Fruit fly (Drosophila melanogaster) whole organism, prepupa: ENCODE data around the gene CG3588.

Experiments
- CG10631 ChIP-seq: fragments of 200-800 bp; sonication (Bioruptor generic); optimal IDR thresholded peaks from 2 replicates; lab custom pipeline; 2016; ENCODE audit warnings: missing biosample characterization, missing genetic modification characterization
- CG11762 ChIP-seq: fragments of 200-800 bp; sonication (Bioruptor generic); optimal IDR thresholded peaks from 3 replicates; lab custom pipeline; 2016; ENCODE audit warnings: missing biosample characterization, missing genetic modification characterization; ENCODE audit not compliant: insufficient read depth
- CG1621 ChIP-seq: fragments of 200-800 bp; sonication (Bioruptor generic); optimal IDR thresholded peaks from 3 replicates; lab custom pipeline; 2018; ENCODE audit warnings: missing biosample characterization, mild to moderate bottlenecking, missing genetic modification characterization
- CG3032 ChIP-seq: fragments of 200-800 bp; optimal IDR thresholded peaks from 2 replicates; lab custom pipeline; 2019; ENCODE audit warnings: missing biosample characterization, mild to moderate bottlenecking, missing genetic modification characterization, moderate library complexity
- CG34406 ChIP-seq: fragments of 200-800 bp; sonication (Bioruptor generic); optimal IDR thresholded peaks from 3 replicates; lab custom pipeline; 2016; ENCODE audit warnings: missing biosample characterization, missing genetic modification characterization
- CG3919 ChIP-seq: fragments of 200-800 bp; sonication (Bioruptor generic); optimal IDR thresholded peaks from 3 replicates; lab custom pipeline; 2016; ENCODE audit warnings: missing biosample characterization, missing genetic modification characterization
- CG6163 ChIP-seq: fragments of 200-800 bp; sonication (Bioruptor generic); IDR thresholded peaks from 3 replicates; pipeline ENCODE4 v1.3.6; 2022; ENCODE audit warnings: missing biosample characterization, missing genetic modification characterization
- CG6276 ChIP-seq: fragments of 200-800 bp; sonication (Bioruptor generic); optimal IDR thresholded peaks from 2 replicates; lab custom pipeline; 2017; ENCODE audit warnings: missing biosample characterization, mild to moderate bottlenecking, missing genetic modification characterization
- CG6792 ChIP-seq: fragments of 200-800 bp; sonication (Bioruptor generic); optimal IDR thresholded peaks from 3 replicates; lab custom pipeline; 2016; ENCODE audit warnings: missing biosample characterization, missing genetic modification characterization
- CG6808 ChIP-seq: fragments of 200-800 bp; sonication (Bioruptor generic); optimal IDR thresholded peaks from 3 replicates; lab custom pipeline; 2017; ENCODE audit warnings: missing biosample characterization, missing genetic modification characterization, mild to moderate bottlenecking, moderate library complexity, missing genetic modification reagents
- CG7368 ChIP-seq: fragments of 200-800 bp; sonication (Bioruptor generic); optimal IDR thresholded peaks from 3 replicates; lab custom pipeline; 2016; ENCODE audit warnings: missing biosample characterization, missing genetic modification characterization
- CG8119 ChIP-seq: fragments of 200-800 bp; sonication (Bioruptor generic); IDR thresholded peaks from 3 replicates; pipeline ENCODE4 v1.3.6; 2022; ENCODE audit warnings: missing biosample characterization, missing genetic modification characterization
- CG8319 ChIP-seq: fragments of 200-800 bp; sonication (Bioruptor generic); optimal IDR thresholded peaks from 3 replicates; lab custom pipeline; 2016; ENCODE audit warnings: missing biosample characterization, missing genetic modification characterization
- CG8632 ChIP-seq: fragments of 200-800 bp; sonication (Bioruptor generic); optimal IDR thresholded peaks from 3 replicates; lab custom pipeline; 2016; ENCODE audit warnings: missing biosample characterization, missing genetic modification characterization
- Eip75B ChIP-seq: fragments of 200-800 bp; sonication (Bioruptor generic); optimal IDR thresholded peaks from 3 replicates; lab custom pipeline; 2016; ENCODE audit warnings: missing biosample characterization, missing genetic modification characterization
- Eip78C ChIP-seq: fragments of 200-800 bp; sonication (Bioruptor generic); peaks from one replicate; lab custom pipeline; 2016; ENCODE audit warnings: missing biosample characterization, missing genetic modification characterization
- Eip93F ChIP-seq: fragments of 200-800 bp; sonication (Bioruptor generic); optimal IDR thresholded peaks from 2 replicates; lab custom pipeline; 2016; ENCODE audit warnings: missing biosample characterization, mild to moderate bottlenecking, missing genetic modification characterization
- Ets21C ChIP-seq: fragments of 200-800 bp; sonication (Bioruptor generic); optimal IDR thresholded peaks from 3 replicates; lab custom pipeline; 2016; ENCODE audit warnings: missing biosample characterization, missing genetic modification characterization
- Ets96B ChIP-seq: fragments of 200-800 bp; optimal IDR thresholded peaks from 2 replicates; lab custom pipeline; 2019; ENCODE audit warnings: missing biosample characterization, mild to moderate bottlenecking, missing genetic modification characterization, moderate library complexity
- Hr38 ChIP-seq: sonication (Bioruptor generic); optimal IDR thresholded peaks from 2 replicates; lab custom pipeline; 2016; ENCODE audit warnings: missing biosample characterization, missing genetic modification characterization
- Hr39 ChIP-seq: fragments of 200-800 bp; sonication (Bioruptor generic); optimal IDR thresholded peaks from 2 replicates; lab custom pipeline; 2016; ENCODE audit warnings: missing biosample characterization, missing genetic modification characterization
- Hr4 ChIP-seq: fragments of 200-800 bp; sonication (Bioruptor generic); optimal IDR thresholded peaks from 3 replicates; lab custom pipeline; 2016; ENCODE audit warnings: missing biosample characterization, missing genetic modification characterization
- Lpt ChIP-seq: fragments of 200-800 bp; sonication (Bioruptor generic); optimal IDR thresholded peaks from 3 replicates; lab custom pipeline; 2016; ENCODE audit warnings: missing biosample characterization, missing genetic modification characterization
- OdsH ChIP-seq: fragments of 200-800 bp; sonication (Bioruptor generic); optimal IDR thresholded peaks from 3 replicates; lab custom pipeline; 2016; ENCODE audit warnings: missing biosample characterization, missing genetic modification characterization
- Smox ChIP-seq: fragments of 200-800 bp; sonication (Bioruptor generic); optimal IDR thresholded peaks from 3 replicates; lab custom pipeline; 2016; ENCODE audit warnings: missing biosample characterization, missing genetic modification characterization
- Sox15 ChIP-seq: fragments of 200-800 bp; sonication (Bioruptor generic); optimal IDR thresholded peaks from 3 replicates; lab custom pipeline; 2016; ENCODE audit warnings: missing biosample characterization, missing genetic modification characterization
- cyc ChIP-seq: fragments of 200-800 bp; sonication (Bioruptor generic); optimal IDR thresholded peaks from 3 replicates; lab custom pipeline; 2016; ENCODE audit warnings: missing biosample characterization, missing genetic modification characterization
- eg ChIP-seq: fragments of 200-800 bp; sonication (Bioruptor generic); IDR thresholded peaks from 3 replicates; pipeline ENCODE4 v1.3.6; 2022; ENCODE audit warnings: missing biosample characterization, missing genetic modification characterization
- esn ChIP-seq: fragments of 200-800 bp; sonication (Bioruptor generic); optimal IDR thresholded peaks from 2 replicates; lab custom pipeline; 2016; ENCODE audit warnings: missing biosample characterization, mild to moderate bottlenecking, missing genetic modification characterization, moderate library complexity
- fd59A ChIP-seq: fragments of 200-800 bp; sonication (Bioruptor generic); optimal IDR thresholded peaks from 2 replicates; lab custom pipeline; 2017; ENCODE audit warnings: missing biosample characterization, mild to moderate bottlenecking, missing genetic modification characterization, missing genetic modification reagents
- fd85E ChIP-seq: fragments of 200-800 bp; sonication (Bioruptor generic); optimal IDR thresholded peaks from 3 replicates; lab custom pipeline; 2016; ENCODE audit warnings: missing biosample characterization, missing genetic modification characterization
- lz ChIP-seq: fragments of 200-800 bp; sonication (Bioruptor generic); optimal IDR thresholded peaks from 3 replicates; lab custom pipeline; 2016; ENCODE audit warnings: missing biosample characterization, missing genetic modification characterization
- pdm3 ChIP-seq: fragments of 200-800 bp; sonication (Bioruptor generic); optimal IDR thresholded peaks from 3 replicates; lab custom pipeline; 2016; ENCODE audit warnings: missing biosample characterization, missing genetic modification characterization
- svp ChIP-seq: fragments of 200-800 bp; sonication (Bioruptor generic); peaks from one replicate; lab custom pipeline; 2016; ENCODE audit warnings: missing biosample characterization, missing genetic modification characterization

Gene CG3588

DNA sequence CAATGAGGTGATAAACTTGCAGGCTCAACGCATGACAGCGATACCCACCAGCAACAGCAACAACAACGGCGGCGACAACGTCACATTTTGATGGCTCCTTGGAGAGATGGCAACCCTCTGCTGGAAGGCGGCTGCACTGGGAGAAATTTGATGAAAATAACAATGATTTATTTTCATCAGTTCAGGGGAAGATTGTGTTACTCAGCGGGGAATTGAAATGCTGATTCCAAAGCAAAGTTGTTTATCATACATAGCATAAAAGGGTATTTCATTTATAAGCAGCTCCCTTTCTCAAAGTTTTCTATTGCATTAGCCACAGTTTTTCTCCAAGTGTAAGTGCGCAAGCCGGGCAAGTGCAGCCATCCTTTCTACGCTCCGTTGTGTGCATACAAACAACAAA lies 38.9 kb upstream of the CG3588 start (continued):
- TF ChIP-seq esn: peak; percentile 4
- peak; percentile 38 for TF ChIP-seq CG3919
- TF ChIP-seq Hr4: no peak
- peak; percentile 1 for TF ChIP-seq Smox (GFP tag; lab: Kevin White, UChicago)
- TF ChIP-seq cyc (GFP tag; lab: Kevin White, UChicago): peak; percentile 18
- TF ChIP-seq fd85E: no peak
- peak; percentile 24 for TF ChIP-seq OdsH (GFP tag; lab: Kevin White, UChicago)
- TF ChIP-seq CG3032 (tag; lab: Kevin White, UChicago): no peak
- no peak for TF ChIP-seq eg
- TF ChIP-seq lz: peak; percentile 22
- peak; percentile 45 for TF ChIP-seq pdm3 (GFP tag; lab: Kevin White, UChicago)
- TF ChIP-seq fd59A (GFP tag; lab: Kevin White, UChicago): peak; percentile 48
- peak; percentile 42 for TF ChIP-seq CG6808
- TF ChIP-seq CG34406 (GFP tag; lab: Kevin White, UChicago): peak; percentile 2
- no peak for TF ChIP-seq CG11762 (GFP tag; lab: Kevin White, UChicago)
- peak; percentile 44; the same call in 1 of the 3 replicates for TF ChIP-seq CG8119 (GFP tag; lab: Robert Waterston, UW)
- TF ChIP-seq Eip75B (GFP tag; lab: Kevin White, UChicago): no peak

DNA sequence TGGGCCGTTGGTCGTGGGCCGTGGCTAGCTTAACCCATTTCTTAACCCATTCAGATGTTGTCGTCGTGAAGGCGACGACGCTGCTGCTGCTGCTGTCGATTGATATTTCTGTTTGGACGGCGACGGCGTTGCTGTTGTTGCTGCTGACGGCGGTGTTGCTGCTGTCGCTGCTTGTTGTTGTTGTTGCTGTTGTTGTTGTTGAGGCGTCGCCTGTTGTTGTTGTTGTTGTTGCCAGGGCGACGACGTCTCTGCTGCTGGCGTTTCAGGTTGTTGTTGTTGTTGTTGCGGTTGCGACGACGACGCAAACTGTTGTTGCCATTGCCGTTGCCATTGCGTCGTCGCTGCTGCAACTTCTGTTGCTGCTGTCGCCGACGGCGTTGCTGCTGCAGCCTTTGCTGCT lies 37.1 kb upstream of the CG3588 start:
- no peak for TF ChIP-seq Sox15 (GFP tag; lab: Kevin White, UChicago)

DNA sequence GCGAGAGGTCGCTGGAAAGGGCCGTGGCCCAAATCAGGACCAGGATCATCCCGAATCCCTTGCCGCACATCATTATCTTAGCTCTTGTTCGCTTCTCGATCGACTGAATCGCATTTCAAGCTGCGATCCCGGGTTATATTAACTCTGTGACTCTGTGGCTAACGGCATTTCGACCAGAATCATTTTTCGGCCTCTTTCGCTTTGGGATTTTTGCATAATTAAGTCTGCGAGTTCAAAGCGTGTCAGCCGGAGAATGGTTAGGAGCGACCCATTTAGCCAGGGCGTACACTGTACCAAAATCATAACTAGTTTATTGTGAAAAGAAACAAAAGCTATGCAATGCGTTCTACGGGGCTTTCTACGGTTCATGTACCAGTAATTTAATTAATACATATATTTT lies 36.0 kb upstream of the CG3588 start, which contains the start of gene CG14418:
Gene CG14418 (minus strand): TSS at position 101 of the 400 bp plus-strand sequence.
- TF ChIP-seq CG6808: no peak
- TF ChIP-seq CG10631 (GFP tag; lab: Kevin White, UChicago): no peak
- no peak for TF ChIP-seq lz
- TF ChIP-seq, all 60 proteins: peak for 0

DNA sequence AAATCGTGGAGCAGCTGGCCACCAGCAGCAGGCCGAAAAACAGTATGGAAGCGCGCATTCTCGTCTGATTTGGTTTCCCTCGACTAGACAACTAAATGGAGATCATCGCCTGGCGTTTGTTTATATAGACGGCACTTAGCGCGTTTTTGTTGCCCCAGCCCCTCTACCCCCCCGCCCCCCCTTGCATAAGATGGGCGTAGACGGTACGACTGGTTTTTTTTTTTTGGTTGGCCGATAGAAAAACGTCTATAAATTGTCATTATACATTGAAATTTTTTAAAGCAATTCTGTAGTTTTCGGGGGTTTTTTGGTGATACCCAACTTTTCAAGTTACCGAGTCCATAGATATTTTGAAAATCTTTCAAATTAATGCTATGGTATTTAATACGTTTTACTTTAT lies 33.8 kb upstream of the CG3588 start, which contains the start of gene CG14419:
Gene CG14419 (minus strand): TSS at position 101 of the 400 bp plus-strand sequence.
- TF ChIP-seq CG6792 (GFP tag; lab: Kevin White, UChicago) (no peak), Hr39 (GFP tag; lab: Kevin White, UChicago) (no peak), CG8632 (GFP tag; lab: Kevin White, UChicago) (no peak), CG6163 (GFP tag; lab: Robert Waterston, UW) (no peak)

DNA sequence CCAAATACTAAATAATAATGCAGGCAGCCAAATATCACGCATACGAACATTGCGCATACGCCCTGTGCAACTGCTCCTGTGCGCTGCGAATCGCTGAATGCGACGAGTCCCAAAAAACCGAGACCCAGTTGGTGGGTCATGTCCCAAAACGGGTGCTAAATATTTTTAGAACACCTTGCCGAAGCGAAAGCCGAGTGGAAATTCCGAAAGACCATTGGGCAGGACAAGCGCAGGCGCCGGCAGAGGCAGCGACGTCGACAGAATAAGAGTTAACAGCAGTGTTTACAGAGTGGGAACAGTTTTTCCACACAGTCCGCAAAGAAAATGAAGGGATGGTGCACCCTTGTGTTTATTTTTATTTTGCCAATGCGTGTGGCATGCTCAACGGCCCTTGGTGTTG lies 31.4 kb upstream of the CG3588 start:
- TF ChIP-seq Ets21C (GFP tag; lab: Kevin White, UChicago) (no peak), Lpt (GFP tag; lab: Kevin White, UChicago) (no peak), CG8632 (GFP tag; lab: Kevin White, UChicago) (no peak), CG7368 (GFP tag; lab: Kevin White, UChicago) (no peak), Eip93F (GFP tag; lab: Kevin White, UChicago) (no peak), svp (GFP tag; lab: Kevin White, UChicago) (no peak), Ets96B (no peak), CG8319 (GFP tag; lab: Kevin White, UChicago) (no peak), Eip78C (GFP tag; lab: Kevin White, UChicago) (no peak), OdsH (GFP tag; lab: Kevin White, UChicago) (no peak), CG6276 (GFP tag; lab: Kevin White, UChicago) (no peak), Hr38 (GFP tag; lab: Kevin White, UChicago) (no peak), CG10631 (GFP tag; lab: Kevin White, UChicago) (no peak), CG6808 (no peak), pdm3 (GFP tag; lab: Kevin White, UChicago) (no peak), CG1621 (tag; lab: Kevin White, UChicago) (no peak), CG11762 (GFP tag; lab: Kevin White, UChicago) (no peak)
